Worm (Caenorhabditis elegans): Measurements from ENCODE around the gene C47E8.3.

The C47E8.3 gene

DNA sequence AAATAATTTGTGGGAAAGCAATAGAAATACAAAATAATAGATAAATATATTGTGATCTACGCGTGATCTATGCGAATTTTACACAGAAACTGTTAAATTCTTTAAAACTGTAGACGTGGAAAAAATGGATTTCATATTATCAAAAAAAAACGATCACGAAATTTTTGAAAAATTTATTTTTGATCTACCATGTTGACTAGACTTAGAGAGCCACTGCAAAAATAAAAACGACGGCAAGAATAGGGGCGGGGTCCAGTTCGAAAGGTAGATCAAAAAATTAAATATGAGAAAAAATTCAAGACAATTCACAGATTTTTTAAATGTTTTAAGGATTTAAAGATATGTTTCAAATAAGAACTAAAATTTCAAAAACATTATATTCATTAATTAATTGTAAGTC, 42.0 kb upstream of the C47E8.3 start (continued):
- no peak for TF ChIP-seq nhr-120 (GFP tag; IDR thresholded peaks at IDR 0.05)
- no peak for TF ChIP-seq B0261.1 (tag; optimal IDR thresholded peaks at IDR 0.05)
- TF ChIP-seq lin-54 (GFP tag; optimal IDR thresholded peaks at IDR 0.05): peak; percentile 18
- peak; percentile 69 for TF ChIP-seq efl-1 (GFP tag; optimal IDR thresholded peaks at IDR 0.05)
- TF ChIP-seq K11D2.4 (GFP tag; IDR thresholded peaks at IDR 0.05): no peak
- no peak for TF ChIP-seq ztf-6 (GFP tag; IDR thresholded peaks at IDR 0.05)
- TF ChIP-seq lin-35 (GFP tag; optimal IDR thresholded peaks at IDR 0.05): no peak

ce11 chrV:14640071-14640470, 40.0 kb upstream of the C47E8.3 start, which contains the start of gene F43D2.7:
F43D2.7 (minus strand) TSS chrV:14640171.
- no peak for TF ChIP-seq chd-7 (tag; optimal IDR thresholded peaks at IDR 0.05)
- TF ChIP-seq K12H6.12 (tag; optimal IDR thresholded peaks at IDR 0.05): no peak
- TF ChIP-seq ekl-4 (GFP tag; IDR thresholded peaks at IDR 0.05): no peak
- no peak for TF ChIP-seq repo-1 (tag; optimal IDR thresholded peaks at IDR 0.05)
- TF ChIP-seq F37B4.10 (GFP tag; IDR thresholded peaks at IDR 0.05): no peak
- no peak for TF ChIP-seq rec-8 (tag; optimal IDR thresholded peaks at IDR 0.05)
- no peak for TF ChIP-seq nhr-27 (tag; optimal IDR thresholded peaks at IDR 0.05)
- no peak for TF ChIP-seq bed-2 (GFP tag; IDR thresholded peaks at IDR 0.05)
- no peak for TF ChIP-seq F39B2.1 (GFP tag; IDR thresholded peaks at IDR 0.05)
- no peak for TF ChIP-seq gei-17 (GFP tag; optimal IDR thresholded peaks at IDR 0.05)
- TF ChIP-seq F52B5.7 (tag; optimal IDR thresholded peaks at IDR 0.05): no peak
- no peak for TF ChIP-seq lin-35 (GFP tag; optimal IDR thresholded peaks at IDR 0.05)
- TF ChIP-seq attf-3 (GFP tag; conservative IDR thresholded peaks at IDR 0.05): no peak

DNA sequence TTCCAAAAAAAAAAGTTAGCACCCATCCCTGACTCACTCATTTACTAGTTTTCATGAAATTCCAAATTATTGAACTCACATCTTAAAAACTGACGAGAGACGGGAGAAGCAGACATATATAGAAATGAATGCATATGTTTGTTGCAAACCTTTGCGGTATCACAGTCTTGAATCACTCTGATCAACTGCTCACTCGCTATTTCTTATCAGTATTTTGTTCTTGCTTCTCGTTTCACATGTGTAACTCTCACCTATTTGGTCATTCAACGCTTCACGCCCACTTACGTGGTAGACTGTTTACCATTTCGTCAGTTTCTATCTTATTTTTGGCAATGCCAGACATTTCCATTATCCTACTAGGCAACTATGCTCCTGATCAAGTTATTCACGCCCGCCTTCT, 39.3 kb upstream of the C47E8.3 start, which contains the start of gene C54G10.1:
Gene C54G10.1, plus strand, starts transcription at position 333 of the 400 bp plus-strand sequence.
- TF ChIP-seq nhr-80 (tag; optimal IDR thresholded peaks at IDR 0.05) (peak; percentile 89), cebp-1 (GFP tag; IDR thresholded peaks at IDR 0.05) (0 out of 2 replicates have a peak, but pooled peaks have one; percentile 13), cebp-1 (tag; optimal IDR thresholded peaks at IDR 0.05) (peak; percentile 18), chd-7 (tag; optimal IDR thresholded peaks at IDR 0.05) (no peak), lin-26 (GFP tag; IDR thresholded peaks at IDR 0.05) (no peak), pha-4 (tag; optimal IDR thresholded peaks at IDR 0.05) (no peak), sdz-38 (tag; optimal IDR thresholded peaks at IDR 0.05) (no peak), hmg-1.2 (GFP tag; IDR thresholded peaks at IDR 0.05) (no peak)

DNA sequence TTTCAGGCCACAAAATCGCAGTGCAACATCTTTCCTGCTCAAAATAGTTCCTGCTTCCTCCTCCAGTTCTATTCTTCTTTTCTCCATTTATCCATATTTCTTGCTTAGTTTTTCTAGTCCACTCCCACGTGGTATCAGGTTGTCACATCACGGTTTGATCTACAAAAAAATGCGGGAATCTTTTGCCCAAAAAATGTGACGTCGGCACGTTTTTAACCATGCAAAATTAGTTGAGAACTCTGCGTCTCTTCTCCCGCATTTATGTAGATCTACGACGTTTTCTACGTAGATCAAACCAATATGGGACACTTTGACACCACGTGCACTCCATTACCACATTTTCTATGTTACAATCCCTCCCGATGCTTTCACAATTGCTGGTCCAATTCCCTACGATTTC, 38.1 kb upstream of the C47E8.3 start:
- TF ChIP-seq D2030.7 (GFP tag; IDR thresholded peaks at IDR 0.05): no peak
- TF ChIP-seq F33H1.4 (GFP tag; IDR thresholded peaks at IDR 0.05): 0 out of 2 replicates have a peak, but pooled peaks have one; percentile 28
- TF ChIP-seq lir-1 (GFP tag; conservative IDR thresholded peaks at IDR 0.05): no peak
- no peak for TF ChIP-seq lsy-27 (tag; optimal IDR thresholded peaks at IDR 0.05; ENCODE audit: borderline replicate concordance, insufficient read depth)
- TF ChIP-seq F22D6.2 (tag; optimal IDR thresholded peaks at IDR 0.05): no peak
- TF ChIP-seq efl-1 (GFP tag; optimal IDR thresholded peaks at IDR 0.05): peak; percentile 45
- TF ChIP-seq F55B11.4 (tag; optimal IDR thresholded peaks at IDR 0.05; ENCODE audit: borderline replicate concordance, insufficient read depth): no peak
- no peak for TF ChIP-seq nhr-179 (tag; optimal IDR thresholded peaks at IDR 0.05)
- no peak for TF ChIP-seq nhr-27 (tag; optimal IDR thresholded peaks at IDR 0.05)
- no peak for TF ChIP-seq pbrm-1 (GFP tag; IDR thresholded peaks at IDR 0.05)
- no peak for TF ChIP-seq attf-5 (GFP tag; optimal IDR thresholded peaks at IDR 0.05)
- no peak for TF ChIP-seq Y95B8A.8 (GFP tag; IDR thresholded peaks at IDR 0.05)
- TF ChIP-seq C17E4.6 (GFP tag; IDR thresholded peaks at IDR 0.05): no peak
- peak; percentile 54; the same call in 1 of the 2 replicates for TF ChIP-seq madf-8 (GFP tag; conservative IDR thresholded peaks at IDR 0.05)
- peak; percentile 21 for TF ChIP-seq xnd-1 (tag; optimal IDR thresholded peaks at IDR 0.05)
- TF ChIP-seq zim-3 (tag; optimal IDR thresholded peaks at IDR 0.05): no peak
- no peak for TF ChIP-seq ceh-91 (GFP tag; IDR thresholded peaks at IDR 0.05)
- peak; percentile 78 for TF ChIP-seq madf-6 (GFP tag; IDR thresholded peaks at IDR 0.05)
- TF ChIP-seq hmg-1.2 (GFP tag; IDR thresholded peaks at IDR 0.05): 0 out of 2 replicates have a peak, but pooled peaks have one; percentile 17
- TF ChIP-seq bed-2 (GFP tag; IDR thresholded peaks at IDR 0.05): no peak

Measured in whole organism, young adult.